Worm (Caenorhabditis elegans): Measurements from ENCODE around the gene B0281.4.

DNA sequence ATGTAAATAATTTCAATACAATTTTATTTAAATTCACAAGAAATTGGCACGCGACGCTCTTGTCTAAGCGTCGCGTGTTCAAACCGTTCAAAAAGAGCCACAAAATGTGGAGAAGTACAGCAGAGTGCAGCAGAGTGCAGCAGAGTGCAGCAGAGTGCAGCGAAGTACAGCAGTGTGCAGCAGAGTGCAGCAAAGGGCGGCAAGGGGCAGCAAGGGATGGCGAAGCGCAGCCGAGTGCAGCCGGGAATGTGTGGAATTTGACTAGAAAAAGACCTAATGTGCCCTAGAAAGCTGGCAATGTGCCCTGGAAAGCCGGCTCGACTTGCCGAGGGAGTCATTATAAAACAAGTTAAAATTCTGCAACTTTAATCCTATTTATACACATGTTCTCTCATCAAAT lies 19.4 kb downstream of the B0281.4 start, which contains the start of gene K09F6.6:
- no peak for TF ChIP-seq lin-15B (tag; optimal IDR thresholded peaks at IDR 0.05)
- TF ChIP-seq nhr-25 (tag; optimal IDR thresholded peaks at IDR 0.05; ENCODE audit: borderline replicate concordance, insufficient read depth) = no peak
- no peak for TF ChIP-seq hmg-1.1 (GFP tag; IDR thresholded peaks at IDR 0.05)
- no peak for TF ChIP-seq ceh-82 (tag; optimal IDR thresholded peaks at IDR 0.05)
- no peak for TF ChIP-seq mep-1 (tag; optimal IDR thresholded peaks at IDR 0.05)
- TF ChIP-seq unc-62 (GFP tag; optimal IDR thresholded peaks at IDR 0.05 in 1 of 2) = no peak
- no peak for TF ChIP-seq unc-62 (tag; optimal IDR thresholded peaks at IDR 0.05)
- TF ChIP-seq vab-7 (GFP tag; IDR thresholded peaks at IDR 0.05) = no peak
- no peak for TF ChIP-seq rbr-2 (tag; optimal IDR thresholded peaks at IDR 0.05)
- no peak for TF ChIP-seq unc-39 (tag; optimal IDR thresholded peaks at IDR 0.05)
- no peak for TF ChIP-seq dmd-8 (GFP tag; IDR thresholded peaks at IDR 0.05)
- TF ChIP-seq nhr-76 (tag; optimal IDR thresholded peaks at IDR 0.05) = no peak
- no peak for TF ChIP-seq snpc-4 (tag; optimal IDR thresholded peaks at IDR 0.05)
- TF ChIP-seq fos-1 (tag; optimal IDR thresholded peaks at IDR 0.05) = no peak

Measured in whole organism, L4 larva.